Fruit fly (Drosophila melanogaster): ENCODE data around the gene CG33703.

DNA sequence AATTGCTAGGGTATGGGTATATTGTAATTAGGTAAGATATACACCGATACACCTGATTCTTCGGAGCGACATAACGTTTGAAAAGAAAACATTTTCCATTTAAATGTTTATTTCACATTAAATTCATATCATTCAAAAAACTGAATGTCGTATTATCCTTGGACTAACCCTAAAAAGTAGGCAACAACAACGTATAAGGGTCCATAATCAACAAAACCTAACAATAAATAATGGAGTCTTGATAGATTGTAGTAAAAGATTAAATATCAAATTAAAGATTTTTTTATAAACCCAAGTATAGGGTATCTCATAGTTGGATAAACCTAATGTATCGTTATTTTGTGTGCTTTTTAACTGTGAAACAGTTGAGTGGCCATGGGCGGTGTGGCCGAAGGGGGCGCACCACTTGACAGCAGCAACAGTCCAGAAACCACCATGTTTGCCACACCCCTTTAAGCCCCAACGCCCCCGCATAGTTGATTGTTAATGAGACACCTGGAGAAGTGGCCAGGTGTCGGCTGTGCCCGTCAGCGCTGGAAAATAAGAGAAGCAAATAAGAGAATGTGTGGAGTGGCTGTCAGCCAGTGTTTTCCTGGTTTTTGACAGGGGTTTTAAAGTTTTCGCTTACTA lies 44.1 kb downstream of the CG33703 start:
- TF ChIP-seq Myc (optimal IDR thresholded peaks at IDR 0.05) (no peak), psq (optimal IDR thresholded peaks at IDR 0.05) (no peak), ttk (optimal IDR thresholded peaks at IDR 0.05) (no peak)
